Worm (Caenorhabditis elegans) whole organism, late embryonic: ENCODE data around the gene Y41C4A.18.

Source experiments
- ama-1 ChIP-seq: fragments of 150-350 bp; optimal IDR thresholded peaks from 2 replicates; lab custom pipeline; 2014
- ceh-24 ChIP-seq: sonication (generic microtip); optimal IDR thresholded peaks from 2 replicates; lab custom pipeline; 2016; ENCODE audit warnings: mild to moderate bottlenecking, missing genetic modification characterization, missing compliant biosample characterization
- ceh-9 ChIP-seq: sonication (generic microtip); optimal IDR thresholded peaks from 2 replicates; lab custom pipeline; 2016; ENCODE audit warnings: mild to moderate bottlenecking, missing genetic modification characterization, inconsistent platforms, missing compliant biosample characterization
- dmd-4 ChIP-seq: sonication (generic microtip); optimal IDR thresholded peaks from 2 replicates; lab custom pipeline; 2016; ENCODE audit warnings: borderline replicate concordance, missing genetic modification characterization, missing compliant biosample characterization
- elt-4 ChIP-seq: sonication (generic microtip); optimal IDR thresholded peaks from 2 replicates; lab custom pipeline; 2016; ENCODE audit warnings: missing genetic modification characterization, missing compliant biosample characterization
- fkh-10 ChIP-seq: fragments of 150-350 bp; optimal IDR thresholded peaks from 2 replicates; lab custom pipeline; 2014; ENCODE audit warnings: missing biosample characterization, missing genetic modification reagents, missing genetic modification characterization
- fkh-6 ChIP-seq: sonication (generic microtip); optimal IDR thresholded peaks from 2 replicates; lab custom pipeline; 2016; ENCODE audit warnings: missing genetic modification characterization, missing compliant biosample characterization
- gmeb-2 ChIP-seq: sonication (generic microtip); optimal IDR thresholded peaks from 2 replicates; lab custom pipeline; 2016; ENCODE audit warnings: missing genetic modification characterization, inconsistent platforms, missing compliant biosample characterization
- tbx-2 ChIP-seq: sonication (generic microtip); optimal IDR thresholded peaks from 2 replicates; lab custom pipeline; 2016; ENCODE audit warnings: missing genetic modification characterization, missing compliant biosample characterization
- ttx-3 ChIP-seq: sonication (generic microtip); optimal IDR thresholded peaks from 2 replicates; lab custom pipeline; 2016; ENCODE audit warnings: missing genetic modification reagents, missing genetic modification characterization, missing compliant biosample characterization
- ztf-16 ChIP-seq: sonication (generic microtip); optimal IDR thresholded peaks from 2 replicates; lab custom pipeline; 2017; ENCODE audit warnings: missing genetic modification characterization, missing compliant biosample characterization

DNA sequence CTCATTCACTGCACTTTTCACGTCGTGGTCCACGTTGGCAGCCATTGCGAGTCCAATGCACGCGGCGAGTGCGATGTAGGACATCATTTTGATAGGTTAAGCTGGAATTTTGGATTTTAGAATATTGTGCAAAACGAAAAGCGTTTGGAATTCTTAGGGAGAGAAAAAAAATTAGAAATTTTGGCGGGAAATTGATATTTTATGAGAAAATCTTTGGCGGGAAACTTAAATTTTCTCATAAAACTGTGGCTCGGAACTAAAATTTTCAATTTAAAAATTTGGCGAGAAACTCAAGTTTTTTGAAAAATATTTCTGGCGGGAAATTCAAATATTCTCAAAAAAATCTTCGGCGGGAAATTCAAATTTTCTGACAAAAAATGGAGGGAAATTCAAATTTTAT is 7.1 kb downstream of the Y41C4A.18 start, which contains the start of gene sup-1:
- no peak for TF ChIP-seq elt-4
- TF ChIP-seq tbx-2 (tag; lab: Kevin White, UChicago): no peak
- no peak for TF ChIP-seq ztf-16 (tag; lab: Kevin White, UChicago)
- TF ChIP-seq ama-1: no peak
- no peak for TF ChIP-seq fkh-6
- TF ChIP-seq ceh-9 (tag; lab: Kevin White, UChicago): no peak
- no peak for TF ChIP-seq fkh-10 (GFP tag; lab: Kevin White, UChicago)
- TF ChIP-seq ceh-24 (tag; lab: Kevin White, UChicago): no peak
- no peak for TF ChIP-seq dmd-4 (tag; lab: Kevin White, UChicago)
- no peak for TF ChIP-seq ttx-3
- TF ChIP-seq gmeb-2: no peak
